Worm (Caenorhabditis elegans) whole organism, mixed stage, embryonic: ENCODE results near the gene C17E7.12.

Experiments
- M03D4.4 ChIP-seq: sonication (generic microtip); optimal IDR thresholded peaks from 2 replicates; lab custom pipeline; 2017; ENCODE audit warnings: mild to moderate bottlenecking, missing genetic modification characterization, missing compliant biosample characterization
- bed-3 ChIP-seq: fragments of 200-800 bp; sonication (Bioruptor generic); optimal IDR thresholded peaks from 3 replicates; lab custom pipeline; 2018; ENCODE audit warnings: mild to moderate bottlenecking, missing genetic modification characterization, moderate library complexity, missing compliant biosample characterization
- ceh-39 ChIP-seq: fragments of 150-350 bp; optimal IDR thresholded peaks from 2 replicates; lab custom pipeline; 2014; ENCODE audit warnings: missing biosample characterization, missing genetic modification characterization
- ceh-43 ChIP-seq: fragments of 200-800 bp; sonication (Bioruptor generic); optimal IDR thresholded peaks from 2 replicates; lab custom pipeline; 2018; ENCODE audit warnings: mild to moderate bottlenecking, missing genetic modification characterization, moderate library complexity, missing compliant biosample characterization
- ceh-83 ChIP-seq: fragments of 200-800 bp; sonication (Bioruptor generic); optimal IDR thresholded peaks from 2 replicates; lab custom pipeline; 2018; ENCODE audit warnings: mild to moderate bottlenecking, missing genetic modification characterization, missing compliant biosample characterization
- drap-1 ChIP-seq: fragments of 200-800 bp; sonication (Bioruptor generic); optimal IDR thresholded peaks from 3 replicates; lab custom pipeline; 2018; ENCODE audit warnings: mild to moderate bottlenecking, missing genetic modification characterization, missing compliant biosample characterization
- elt-1 ChIP-seq: sonication (generic microtip); optimal IDR thresholded peaks from 2 replicates; lab custom pipeline; 2017; ENCODE audit warnings: missing genetic modification characterization, mild to moderate bottlenecking, missing compliant biosample characterization, antibody characterized with exemption, moderate library complexity, borderline replicate concordance; ENCODE audit not compliant: insufficient read depth
- elt-3 ChIP-seq: fragments of 150-350 bp; optimal IDR thresholded peaks from 2 replicates; lab custom pipeline; 2014; ENCODE audit warnings: missing biosample characterization, missing genetic modification characterization
- flh-1 ChIP-seq: fragments of 200-800 bp; sonication (Bioruptor generic); optimal IDR thresholded peaks from 2 replicates; lab custom pipeline; 2018; ENCODE audit warnings: mild to moderate bottlenecking, missing genetic modification characterization, moderate library complexity, missing compliant biosample characterization
- ham-2 ChIP-seq: fragments of 200-800 bp; sonication (Bioruptor generic); optimal IDR thresholded peaks from 2 replicates; lab custom pipeline; 2018; ENCODE audit warnings: mild to moderate bottlenecking, missing genetic modification characterization, missing compliant biosample characterization
- hlh-1 ChIP-seq: fragments of 150-350 bp; optimal IDR thresholded peaks from 2 replicates; lab custom pipeline; 2014; ENCODE audit warnings: missing biosample characterization, missing genetic modification reagents, missing genetic modification characterization
- lin-13 ChIP-seq: fragments of 150-350 bp; optimal IDR thresholded peaks from 2 replicates; lab custom pipeline; 2014; ENCODE audit warnings: missing biosample characterization, missing genetic modification characterization
- lin-32 ChIP-seq: fragments of 200-800 bp; sonication (Bioruptor generic); optimal IDR thresholded peaks from 2 replicates; lab custom pipeline; 2018; ENCODE audit warnings: mild to moderate bottlenecking, missing genetic modification characterization, missing compliant biosample characterization
- lsy-2 ChIP-seq: fragments of 150-350 bp; optimal IDR thresholded peaks from 2 replicates; lab custom pipeline; 2014; ENCODE audit warnings: missing biosample characterization, missing genetic modification characterization
- mab-5 ChIP-seq: fragments of 150-350 bp; optimal IDR thresholded peaks from 2 replicates; lab custom pipeline; 2014; ENCODE audit warnings: missing biosample characterization, missing genetic modification characterization
- mep-1 ChIP-seq: fragments of 150-350 bp; optimal IDR thresholded peaks from 2 replicates; lab custom pipeline; 2017; ENCODE audit warnings: missing biosample characterization, missing genetic modification reagents, missing genetic modification characterization, inconsistent platforms
- nhr-12 ChIP-seq: fragments of 150-350 bp; optimal IDR thresholded peaks from 2 replicates; lab custom pipeline; 2014; ENCODE audit warnings: missing biosample characterization, missing genetic modification characterization
- nhr-2 ChIP-seq: fragments of 150-350 bp; optimal IDR thresholded peaks from 2 replicates; lab custom pipeline; 2014; ENCODE audit warnings: missing biosample characterization, missing genetic modification characterization
- nhr-237 ChIP-seq: fragments of 150-350 bp; optimal IDR thresholded peaks from 2 replicates; lab custom pipeline; 2014; ENCODE audit warnings: missing biosample characterization, missing genetic modification characterization
- nhr-28 ChIP-seq: fragments of 150-350 bp; optimal IDR thresholded peaks from 2 replicates; lab custom pipeline; 2014; ENCODE audit warnings: missing biosample characterization, missing genetic modification characterization
- nhr-76 ChIP-seq: sonication (generic microtip); optimal IDR thresholded peaks from 2 replicates; lab custom pipeline; 2017; ENCODE audit warnings: missing biosample characterization, missing genetic modification characterization
- sem-2 ChIP-seq: fragments of 200-800 bp; sonication (Bioruptor generic); optimal IDR thresholded peaks from 2 replicates; lab custom pipeline; 2018; ENCODE audit warnings: mild to moderate bottlenecking, missing genetic modification characterization, missing compliant biosample characterization
- snpc-4 ChIP-seq: fragments of 150-350 bp; optimal IDR thresholded peaks from 2 replicates; lab custom pipeline; 2014; ENCODE audit warnings: missing biosample characterization, missing genetic modification characterization
- sptf-1 ChIP-seq: sonication (generic microtip); optimal IDR thresholded peaks from 2 replicates; lab custom pipeline; 2017; ENCODE audit warnings: mild to moderate bottlenecking, missing genetic modification characterization, moderate library complexity, missing compliant biosample characterization
- tbx-8 ChIP-seq: fragments of 200-800 bp; sonication (Bioruptor generic); optimal IDR thresholded peaks from 2 replicates; lab custom pipeline; 2018; ENCODE audit warnings: mild to moderate bottlenecking, missing genetic modification characterization, moderate library complexity, missing compliant biosample characterization
- unc-120 ChIP-seq: sonication (generic microtip); optimal IDR thresholded peaks from 2 replicates; lab custom pipeline; 2017; ENCODE audit warnings: missing genetic modification characterization, missing compliant biosample characterization; ENCODE audit not compliant: poor library complexity, severe bottlenecking
- unc-39 ChIP-seq: fragments of 150-350 bp; optimal IDR thresholded peaks from 2 replicates; lab custom pipeline; 2014; ENCODE audit warnings: missing biosample characterization, missing genetic modification characterization
- unc-62 ChIP-seq: fragments of 150-350 bp; optimal IDR thresholded peaks from 2 replicates; lab custom pipeline; 2014; ENCODE audit warnings: missing biosample characterization, missing genetic modification reagents, missing genetic modification characterization
- zip-8 ChIP-seq: fragments of 150-350 bp; optimal IDR thresholded peaks from 2 replicates; lab custom pipeline; 2014; ENCODE audit warnings: missing biosample characterization, missing genetic modification characterization
- ztf-11 ChIP-seq: fragments of 150-350 bp; optimal IDR thresholded peaks from 2 replicates; lab custom pipeline; 2014; ENCODE audit warnings: missing biosample characterization, missing genetic modification characterization

C17E7.12 gene

DNA sequence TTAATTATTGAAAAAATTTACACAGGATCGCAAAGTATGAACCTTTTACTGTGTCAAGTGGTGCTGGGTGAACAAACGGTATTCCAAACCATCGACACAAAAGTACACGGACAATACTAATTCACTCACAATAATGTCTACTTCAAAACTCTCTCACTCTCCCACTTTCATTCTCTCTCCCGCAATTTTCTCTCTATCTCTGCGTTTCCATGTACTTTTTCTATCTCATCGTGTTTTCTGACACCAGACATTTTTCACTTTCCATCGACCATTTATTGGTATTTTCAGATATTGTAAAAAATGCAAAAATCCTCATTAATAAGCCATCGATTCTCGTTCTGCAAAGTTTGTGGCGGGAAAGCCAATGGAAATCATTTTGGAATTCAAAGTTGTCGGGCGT is 14.0 kb upstream of the C17E7.12 start, which contains the start of gene nhr-156:
nhr-156 (plus strand) TSS at position 266 of the 400 bp plus-strand sequence.
- TF ChIP-seq tbx-8 (no peak), lsy-2 (tag; lab: Kevin White, UChicago) (no peak), nhr-28 (no peak), zip-8 (tag; lab: Kevin White, UChicago) (no peak), elt-1 (tag; lab: Kevin White, UChicago) (no peak)
- TF ChIP-seq, all 35 proteins: peak for 0

DNA sequence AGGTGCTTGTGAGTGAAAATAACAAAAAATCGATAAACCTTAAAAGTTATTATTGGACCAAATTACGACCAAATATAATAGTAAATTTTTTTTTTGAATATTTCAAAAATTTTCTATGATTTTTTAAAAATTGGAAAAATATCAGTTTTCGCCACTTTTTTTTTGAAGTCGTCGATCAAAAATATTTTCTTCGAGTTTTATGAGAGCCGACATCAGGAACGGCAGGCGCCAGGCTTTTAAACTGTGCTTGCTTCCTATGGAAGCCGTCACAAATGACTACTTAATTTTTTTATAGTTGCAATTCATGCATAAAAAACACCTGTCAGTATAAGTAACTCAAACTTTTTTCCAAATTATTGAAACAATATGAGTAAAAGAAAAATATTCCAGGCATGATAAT is 11.6 kb upstream of the C17E7.12 start:
- TF ChIP-seq ceh-83: no peak

DNA sequence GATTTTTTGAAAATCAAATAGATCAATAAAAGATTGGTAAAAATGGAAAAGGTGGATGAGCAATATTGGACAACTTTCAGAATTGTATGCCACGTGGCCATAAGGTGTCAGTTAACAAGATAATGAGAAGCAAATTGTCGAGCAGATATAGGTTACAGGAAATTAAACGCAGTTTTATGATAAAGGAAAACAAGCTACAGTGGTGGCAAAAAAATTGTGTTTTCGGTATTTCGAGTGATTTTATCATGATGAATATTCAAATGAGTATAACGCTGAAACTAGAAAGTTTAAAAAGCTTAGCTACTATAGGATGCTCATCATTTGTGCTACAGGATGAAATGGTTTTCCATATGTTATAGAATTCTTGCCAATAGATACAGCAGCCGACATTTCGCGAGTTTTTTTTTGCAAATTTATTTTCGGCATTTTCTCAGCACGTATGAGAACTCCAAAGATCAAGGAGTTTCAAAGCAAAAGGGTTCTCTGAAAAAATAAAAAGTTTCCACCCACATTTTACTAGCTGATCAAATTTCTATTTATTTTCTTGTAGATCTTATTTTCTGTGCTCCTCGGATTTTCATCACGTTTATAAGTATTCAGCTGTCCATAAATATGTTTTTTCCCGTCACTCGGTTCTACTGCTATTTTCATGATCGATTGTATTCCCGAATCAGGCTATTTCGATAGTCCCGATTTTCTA is 10.8 kb upstream of the C17E7.12 start, which contains the start of the genes str-229 and srh-190:
str-229 (minus strand) TSS at position 101 of the 700 bp plus-strand sequence.
srh-190 (plus strand) TSS at position 650 of the 700 bp plus-strand sequence.
- TF ChIP-seq nhr-2 (tag; lab: Kevin White, UChicago) (no peak), mab-5 (tag; lab: Kevin White, UChicago) (no peak), sptf-1 (tag; lab: Kevin White, UChicago) (no peak), flh-1 (GFP tag; lab: Kevin White, UChicago) (no peak), elt-1 (tag; lab: Kevin White, UChicago) (no peak), lin-32 (GFP tag; lab: Kevin White, UChicago) (no peak), ceh-83 (no peak), lsy-2 (tag; lab: Kevin White, UChicago) (no peak)

DNA sequence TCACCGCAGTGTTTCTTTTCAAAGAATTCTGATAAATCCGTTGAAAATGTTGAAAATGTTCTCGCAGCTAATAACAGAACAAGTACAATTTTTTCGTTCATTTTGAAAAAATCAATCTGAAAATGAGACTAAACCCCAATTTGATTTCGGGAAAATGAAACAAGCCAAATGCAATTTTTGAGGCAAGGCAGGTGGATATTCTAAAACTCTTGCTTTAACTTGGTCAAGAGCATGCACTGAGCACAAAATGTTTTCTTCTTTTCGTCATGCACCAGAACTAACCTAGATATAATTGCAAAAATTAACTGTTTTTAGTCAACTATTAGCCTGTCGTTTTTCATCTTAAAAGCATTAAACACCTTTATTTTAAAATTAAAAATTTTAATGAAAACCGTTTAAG is 8.3 kb upstream of the C17E7.12 start, which contains the start of gene irld-22:
irld-22 (minus strand) TSS at position 101 of the 400 bp plus-strand sequence.
- no peak for TF ChIP-seq nhr-76 (tag; lab: Kevin White, UChicago)
- TF ChIP-seq ceh-43: no peak
- no peak for TF ChIP-seq ham-2 (GFP tag; lab: Kevin White, UChicago)
- no peak for TF ChIP-seq nhr-237
- TF ChIP-seq snpc-4 (tag; lab: Kevin White, UChicago): no peak
- no peak for TF ChIP-seq ztf-11
- TF ChIP-seq flh-1 (GFP tag; lab: Kevin White, UChicago): no peak

DNA sequence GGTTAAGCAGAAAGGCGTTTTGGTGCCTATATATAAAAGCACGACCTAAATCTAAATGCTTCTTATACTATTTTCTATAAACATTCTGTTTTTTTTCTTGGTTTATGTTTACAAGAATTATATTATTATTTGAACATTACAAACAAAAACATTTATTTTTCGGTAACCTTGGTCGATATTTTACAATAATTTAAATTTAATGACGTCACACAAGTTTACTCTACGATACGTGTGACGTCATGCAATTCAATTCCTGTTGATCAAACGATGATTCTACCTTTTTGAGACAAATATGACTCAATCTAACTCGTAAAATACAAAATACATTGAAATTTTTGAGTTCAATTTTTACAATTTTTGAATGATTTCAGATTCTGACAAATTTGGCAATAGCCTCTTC is 4.2 kb upstream of the C17E7.12 start:
- no peak for TF ChIP-seq lin-13 (tag; lab: Kevin White, UChicago)
- peak; percentile 99 for TF ChIP-seq zip-8 (tag; lab: Kevin White, UChicago)

DNA sequence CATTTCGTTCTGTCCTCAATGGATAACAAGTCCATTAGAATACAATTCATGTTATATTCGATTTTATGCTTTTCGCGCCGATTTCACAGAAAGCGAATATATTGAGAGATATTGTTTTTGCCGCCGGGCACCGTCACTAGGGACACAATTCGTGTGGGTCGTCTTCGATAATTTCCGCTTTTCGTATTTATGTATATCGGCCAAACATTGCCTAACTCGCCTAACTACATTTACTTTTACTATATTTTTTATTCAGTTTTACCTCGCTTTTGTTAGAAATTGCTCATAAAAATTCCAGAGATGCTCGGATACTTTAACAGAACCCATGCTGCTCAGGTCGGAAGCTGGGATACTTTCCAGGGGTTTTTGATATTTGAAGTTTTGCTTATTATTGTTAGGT is 2.8 kb upstream of the C17E7.12 start, which contains the start of gene sre-9:
sre-9 (plus strand) TSS at position 301 of the 400 bp plus-strand sequence.
- TF ChIP-seq lsy-2 (tag; lab: Kevin White, UChicago) (no peak), M03D4.4 (tag; lab: Kevin White, UChicago) (no peak)

DNA sequence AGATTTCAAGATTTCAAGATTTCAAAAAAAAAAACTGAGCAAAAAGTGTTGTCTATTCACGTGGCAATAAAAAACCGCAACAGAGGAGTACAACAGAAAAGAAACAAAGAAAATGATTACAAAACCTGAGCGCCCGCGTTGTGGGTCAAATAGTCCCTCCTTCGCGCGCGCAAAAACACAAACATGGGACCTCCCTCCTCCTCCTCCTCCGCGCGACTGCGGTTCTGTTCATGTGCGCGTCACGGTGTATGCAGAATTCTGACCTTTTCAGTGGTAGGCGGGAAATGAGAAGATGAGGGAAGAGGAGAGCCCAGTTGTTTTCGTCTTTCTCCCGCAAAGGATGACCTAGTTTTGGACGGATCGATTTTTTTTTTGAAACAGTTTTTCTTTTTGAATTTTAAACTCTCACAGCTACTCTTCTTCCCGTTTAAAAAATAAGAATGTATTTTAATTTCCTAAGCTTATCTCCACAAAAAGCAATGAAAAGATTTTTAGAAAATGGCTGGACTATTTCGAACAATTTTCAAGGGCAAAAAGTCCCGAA is 614 bp upstream of the C17E7.12 start, which contains the start of gene C17E7.4:
C17E7.4 (plus strand) TSS at position 494 of the 544 bp plus-strand sequence.
- no peak for TF ChIP-seq bed-3 (GFP tag; lab: Kevin White, UChicago)
- no peak for TF ChIP-seq mep-1 (tag; lab: Kevin White, UChicago)
- no peak for TF ChIP-seq lin-32 (GFP tag; lab: Kevin White, UChicago)
- TF ChIP-seq ceh-39 (tag; lab: Kevin White, UChicago): no peak
- TF ChIP-seq ham-2 (GFP tag; lab: Kevin White, UChicago): no peak
- TF ChIP-seq drap-1 (GFP tag; lab: Kevin White, UChicago): no peak
- TF ChIP-seq nhr-12 (tag; lab: Kevin White, UChicago): no peak
- no peak for TF ChIP-seq zip-8 (tag; lab: Kevin White, UChicago)
- TF ChIP-seq unc-39 (tag; lab: Kevin White, UChicago): no peak
- TF ChIP-seq unc-120 (tag; lab: Kevin White, UChicago): no peak
- no peak for TF ChIP-seq sptf-1 (tag; lab: Kevin White, UChicago)
- TF ChIP-seq elt-3 (tag; lab: Kevin White, UChicago): no peak
- no peak for TF ChIP-seq hlh-1 (tag; lab: Kevin White, UChicago)
- TF ChIP-seq ceh-83: no peak
- no peak for TF ChIP-seq mab-5 (tag; lab: Kevin White, UChicago)
- TF ChIP-seq ztf-11: no peak
- no peak for TF ChIP-seq nhr-76 (tag; lab: Kevin White, UChicago)
- no peak for TF ChIP-seq unc-62
- TF ChIP-seq sem-2: no peak
- no peak for TF ChIP-seq lin-13 (tag; lab: Kevin White, UChicago)
